Fruit fly (Drosophila melanogaster) whole organism, embryonic: Measurements from ENCODE around the gene CG17768.

ENCODE experiments used
- Awh ChIP-seq: fragments of 200-800 bp; sonication (Bioruptor generic); IDR thresholded peaks from 2 replicates; pipeline ENCODE4, ENCODE4 v1.3.6; 2022; ENCODE audit warnings: missing biosample characterization, missing genetic modification characterization
- CG1024 ChIP-seq: fragments of 200-800 bp; sonication (Bioruptor generic); IDR thresholded peaks from 2 replicates; pipeline ENCODE4 v1.3.6; 2022; ENCODE audit warnings: missing biosample characterization, missing genetic modification characterization
- CG10462 ChIP-seq: fragments of 200-800 bp; sonication (Bioruptor generic); optimal IDR thresholded peaks from 2 replicates; lab custom pipeline; 2016; ENCODE audit warnings: missing biosample characterization, missing genetic modification characterization
- CG10654 ChIP-seq: fragments of 200-800 bp; sonication (Bioruptor generic); optimal IDR thresholded peaks from 2 replicates; lab custom pipeline; 2016; ENCODE audit warnings: missing biosample characterization, missing genetic modification characterization
- CG10979 ChIP-seq: fragments of 200-800 bp; sonication (Bioruptor generic); optimal IDR thresholded peaks from 2 replicates; lab custom pipeline; 2018; ENCODE audit warnings: missing biosample characterization, mild to moderate bottlenecking, missing genetic modification characterization, moderate library complexity
- CG12219 ChIP-seq: fragments of 200-800 bp; sonication (Bioruptor generic); optimal IDR thresholded peaks from 3 replicates; lab custom pipeline; 2018; ENCODE audit warnings: missing biosample characterization, mild to moderate bottlenecking, missing genetic modification characterization
- CG12744 ChIP-seq: fragments of 200-800 bp; sonication (Bioruptor generic); optimal IDR thresholded peaks from 2 replicates; lab custom pipeline; 2016; ENCODE audit warnings: missing biosample characterization, missing genetic modification characterization
- CG13424 ChIP-seq: fragments of 200-800 bp; sonication (Bioruptor generic); optimal IDR thresholded peaks from 2 replicates; lab custom pipeline; 2019; ENCODE audit warnings: missing biosample characterization, mild to moderate bottlenecking, missing genetic modification characterization, moderate library complexity
- CG17385 ChIP-seq: fragments of 200-800 bp; sonication (Bioruptor generic); optimal IDR thresholded peaks from 3 replicates; lab custom pipeline; 2018; ENCODE audit warnings: missing biosample characterization, mild to moderate bottlenecking, missing genetic modification characterization
- CG18011 ChIP-seq: fragments of 200-800 bp; sonication (Bioruptor generic); optimal IDR thresholded peaks from 2 replicates; lab custom pipeline; 2017; ENCODE audit warnings: missing biosample characterization, missing genetic modification characterization, mild to moderate bottlenecking, moderate library complexity, missing genotype
- CG2116 ChIP-seq: fragments of 200-800 bp; sonication (Bioruptor generic); optimal IDR thresholded peaks from 3 replicates; lab custom pipeline; 2018; ENCODE audit warnings: missing biosample characterization, mild to moderate bottlenecking, missing genetic modification characterization
- CG2889 ChIP-seq: fragments of 200-800 bp; sonication (Bioruptor generic); IDR thresholded peaks from 3 replicates; pipeline ENCODE4 v1.3.6; 2022; ENCODE audit warnings: missing biosample characterization, missing genetic modification characterization
- CG31365 ChIP-seq: fragments of 200-800 bp; sonication (Bioruptor generic); optimal IDR thresholded peaks from 2 replicates; lab custom pipeline; 2018; ENCODE audit warnings: missing biosample characterization, mild to moderate bottlenecking, missing genetic modification characterization
- CG31388 ChIP-seq: fragments of 200-800 bp; sonication (Bioruptor generic); optimal IDR thresholded peaks from 2 replicates; lab custom pipeline; 2016; ENCODE audit warnings: missing biosample characterization, missing genetic modification characterization
- CG4730 ChIP-seq: fragments of 200-800 bp; sonication (Bioruptor generic); IDR thresholded peaks from 2 replicates; pipeline ENCODE4 v1.3.6; 2022; ENCODE audit warnings: missing biosample characterization, missing genetic modification characterization
- CG6765 ChIP-seq: fragments of 200-800 bp; sonication (Bioruptor generic); optimal IDR thresholded peaks from 3 replicates; lab custom pipeline; 2017; ENCODE audit warnings: missing biosample characterization, mild to moderate bottlenecking, missing genetic modification characterization
- CG7372 ChIP-seq: fragments of 200-800 bp; sonication (Bioruptor generic); IDR thresholded peaks from 2 replicates; pipeline ENCODE4 v1.3.6; 2022; ENCODE audit warnings: missing biosample characterization, missing genetic modification characterization
- CG7786 ChIP-seq: fragments of 200-800 bp; sonication (Bioruptor generic); optimal IDR thresholded peaks from 2 replicates; lab custom pipeline; 2016; ENCODE audit warnings: missing biosample characterization, missing genetic modification characterization
- CG7987 ChIP-seq: fragments of 200-800 bp; sonication (Bioruptor generic); optimal IDR thresholded peaks from 2 replicates; lab custom pipeline; 2018; ENCODE audit warnings: missing biosample characterization, mild to moderate bottlenecking, missing genetic modification characterization, moderate library complexity
- CG9797 ChIP-seq: fragments of 200-800 bp; sonication (Bioruptor generic); optimal IDR thresholded peaks from 3 replicates; lab custom pipeline; 2018; ENCODE audit warnings: missing biosample characterization, mild to moderate bottlenecking, missing genetic modification characterization
- CG9876 ChIP-seq: fragments of 200-800 bp; sonication (Bioruptor generic); optimal IDR thresholded peaks from 2 replicates; lab custom pipeline; 2016; ENCODE audit warnings: missing biosample characterization, missing genetic modification characterization
- Camta ChIP-seq: fragments of 200-800 bp; sonication (Bioruptor generic); optimal IDR thresholded peaks from 2 replicates; lab custom pipeline; 2016; ENCODE audit warnings: missing biosample characterization, missing genetic modification characterization
- E2f1 ChIP-seq: fragments of 200-800 bp; sonication (Bioruptor generic); IDR thresholded peaks from 2 replicates; pipeline ENCODE4 v1.3.6; 2022; ENCODE audit warnings: missing biosample characterization, missing genetic modification characterization
- HLH4C ChIP-seq: fragments of 200-800 bp; sonication (Bioruptor generic); IDR thresholded peaks from 3 replicates; pipeline ENCODE4 v1.3.6; 2022; ENCODE audit warnings: missing biosample characterization, missing genetic modification characterization; ENCODE audit not compliant: partially characterized antibody
- Hey ChIP-seq: fragments of 200-800 bp; sonication (Bioruptor generic); optimal IDR thresholded peaks from 3 replicates; lab custom pipeline; 2018; ENCODE audit warnings: missing biosample characterization, mild to moderate bottlenecking, missing genetic modification characterization
- Med ChIP-seq: fragments of 200-800 bp; sonication (Bioruptor generic); peaks from one replicate; lab custom pipeline; 2016; ENCODE audit warnings: missing biosample characterization, missing genetic modification characterization, mild to moderate bottlenecking, inconsistent platforms, moderate library complexity
- NC2β ChIP-seq: fragments of 200-800 bp; sonication (Bioruptor generic); optimal IDR thresholded peaks from 2 replicates; lab custom pipeline; 2016; ENCODE audit warnings: missing biosample characterization, missing genetic modification characterization
- PHDP ChIP-seq: fragments of 200-800 bp; sonication (Bioruptor generic); optimal IDR thresholded peaks from 3 replicates; lab custom pipeline; 2018; ENCODE audit warnings: missing biosample characterization, mild to moderate bottlenecking, missing genetic modification characterization, moderate library complexity
- Poxn ChIP-seq: fragments of 200-800 bp; sonication (Bioruptor generic); IDR thresholded peaks from 2 replicates; pipeline ENCODE4 v1.3.6; 2022; ENCODE audit warnings: missing biosample characterization, missing genetic modification characterization
- TFAM ChIP-seq: fragments of 200-800 bp; sonication (Bioruptor generic); optimal IDR thresholded peaks from 2 replicates; lab custom pipeline; 2017; ENCODE audit warnings: missing biosample characterization, missing genetic modification characterization, inconsistent platforms
- YL-1 ChIP-seq: fragments of 200-800 bp; sonication (Bioruptor generic); optimal IDR thresholded peaks from 3 replicates; lab custom pipeline; 2017; ENCODE audit warnings: missing biosample characterization, mild to moderate bottlenecking, missing genetic modification characterization
- ab ChIP-seq: fragments of 200-800 bp; sonication (Bioruptor generic); optimal IDR thresholded peaks from 2 replicates; lab custom pipeline; 2016; ENCODE audit warnings: missing biosample characterization, missing genetic modification characterization
- cad ChIP-seq: fragments of >200 bp; optimal IDR thresholded peaks from 2 replicates; lab custom pipeline; 2017; ENCODE audit warnings: missing biosample characterization, missing genetic modification characterization
- chm ChIP-seq: fragments of 200-800 bp; sonication (Bioruptor generic); IDR thresholded peaks from 2 replicates; pipeline ENCODE4 v1.3.6; 2022; ENCODE audit warnings: missing biosample characterization, missing genetic modification characterization
- croc ChIP-seq: fragments of 200-800 bp; sonication (Bioruptor generic); conservative IDR thresholded peaks from 3 replicates; pipeline ENCODE4 v1.3.6; 2022; ENCODE audit warnings: missing biosample characterization, missing genetic modification characterization
- esg ChIP-seq: fragments of 200-800 bp; sonication (Bioruptor generic); conservative IDR thresholded peaks from 2 replicates; pipeline ENCODE4 v1.3.6; 2022; ENCODE audit warnings: missing biosample characterization, missing genetic modification characterization
- fd96Cb ChIP-seq: fragments of 200-800 bp; sonication (Bioruptor generic); optimal IDR thresholded peaks from 2 replicates; lab custom pipeline; 2018; ENCODE audit warnings: missing biosample characterization, mild to moderate bottlenecking, missing genetic modification characterization, moderate library complexity
- gce ChIP-seq: fragments of 200-800 bp; sonication (Bioruptor generic); IDR thresholded peaks from 3 replicates; pipeline ENCODE4 v1.3.6; 2022; ENCODE audit warnings: missing biosample characterization, missing genetic modification characterization
- gsb ChIP-seq: fragments of 200-800 bp; sonication (Bioruptor generic); IDR thresholded peaks from 2 replicates; pipeline ENCODE4 v1.3.6; 2022; ENCODE audit warnings: missing biosample characterization, missing genetic modification characterization
- hth ChIP-seq: fragments of >200 bp; optimal IDR thresholded peaks from 2 replicates; lab custom pipeline; 2017; ENCODE audit warnings: inconsistent platforms
- lola ChIP-seq, 3 experiments: fragments of >200 bp in 2 of 3; fragments of 200-800 bp in 1 of 3; sonication (Bioruptor generic) in 1 of 3; optimal IDR thresholded peaks; 2 replicates each; lab custom pipeline; 2017 to 2019; ENCODE audit warnings: missing biosample characterization in 3 of 3, missing genetic modification characterization in 3 of 3, mild to moderate bottlenecking in 1 of 3, moderate library complexity in 1 of 3
- maf-S ChIP-seq: fragments of 200-800 bp; sonication (Bioruptor generic); optimal IDR thresholded peaks from 2 replicates; lab custom pipeline; 2016; ENCODE audit warnings: missing biosample characterization, missing genetic modification characterization
- nmo ChIP-seq: fragments of 200-800 bp; sonication (Bioruptor generic); optimal IDR thresholded peaks from 2 replicates; lab custom pipeline; 2018; ENCODE audit warnings: missing biosample characterization, mild to moderate bottlenecking, missing genetic modification characterization, moderate library complexity
- odd ChIP-seq: fragments of 200-800 bp; sonication (Bioruptor generic); optimal IDR thresholded peaks from 2 replicates; lab custom pipeline; 2017; ENCODE audit warnings: missing biosample characterization, mild to moderate bottlenecking, missing genetic modification characterization
- org-1 ChIP-seq: fragments of 200-800 bp; sonication (Bioruptor generic); optimal IDR thresholded peaks from 2 replicates; lab custom pipeline; 2017; ENCODE audit warnings: missing biosample characterization, missing genetic modification characterization
- slbo ChIP-seq: fragments of 200-800 bp; sonication (Bioruptor generic); IDR thresholded peaks from 2 replicates; pipeline ENCODE4 v1.3.6; 2022; ENCODE audit warnings: missing biosample characterization, missing genetic modification characterization
- trem ChIP-seq: fragments of 200-800 bp; optimal IDR thresholded peaks from 3 replicates; lab custom pipeline; 2019; ENCODE audit warnings: missing biosample characterization, mild to moderate bottlenecking, missing genetic modification characterization, moderate library complexity
- twi ChIP-seq: fragments of 200-800 bp; optimal IDR thresholded peaks from 2 replicates; lab custom pipeline; 2019; ENCODE audit warnings: missing biosample characterization, mild to moderate bottlenecking, missing genetic modification characterization, moderate library complexity
- tx ChIP-seq: fragments of 200-800 bp; sonication (Bioruptor generic); optimal IDR thresholded peaks from 2 replicates; lab custom pipeline; 2016; ENCODE audit warnings: missing biosample characterization, missing genetic modification characterization
- unpg ChIP-seq: fragments of 200-800 bp; sonication (Bioruptor generic); optimal IDR thresholded peaks from 3 replicates; lab custom pipeline; 2018; ENCODE audit warnings: missing biosample characterization, mild to moderate bottlenecking, missing genetic modification characterization, moderate library complexity
- vfl ChIP-seq: fragments of 200-800 bp; sonication (Bioruptor generic); optimal IDR thresholded peaks from 2 replicates; lab custom pipeline; 2016; ENCODE audit warnings: missing biosample characterization, missing genetic modification characterization

Gene CG17768

dm6 chr2L:10442048-10442790 is 37.2 kb upstream of the CG17768 start, which contains the start of gene loh (continued):
- TF ChIP-seq NC2β (GFP tag; lab: Kevin White, UChicago) (no peak), Awh (GFP tag; lab: Robert Waterston, UW) (no peak), CG9876 (GFP tag; lab: Kevin White, UChicago) (no peak), twi (tag; lab: Kevin White, UChicago) (peak; percentile 42), CG2889 (GFP tag; lab: Robert Waterston, UW) (no peak), CG17385 (GFP tag; lab: Kevin White, UChicago) (peak; percentile 65), org-1 (GFP tag; lab: Kevin White, UChicago) (no peak), HLH4C (no peak), gce (no peak), croc (GFP tag; lab: Robert Waterston, UW) (peak; percentile 33; the same call in 2 of the 3 replicates), cad (GFP tag; lab: Kevin White, UChicago) (no peak), hth (lab: Kevin White, UChicago) (no peak), E2f1 (GFP tag; lab: Robert Waterston, UW) (peak; percentile 17; the same call in 1 of the 2 replicates), Hey (tag; lab: Kevin White, UChicago) (no peak), trem (peak; percentile 24), CG31388 (no peak), CG31365 (no peak), maf-S (GFP tag; lab: Kevin White, UChicago) (no peak), unpg (GFP tag; lab: Kevin White, UChicago) (peak; percentile 42), vfl (GFP tag; lab: Kevin White, UChicago) (no peak), chm (GFP tag; lab: Robert Waterston, UW) (no peak), CG12219 (GFP tag; lab: Kevin White, UChicago) (peak; percentile 6), CG4730 (GFP tag; lab: Robert Waterston, UW) (no peak), TFAM (no peak), CG18011 (GFP tag; lab: Kevin White, UChicago) (no peak), CG7786 (GFP tag; lab: Kevin White, UChicago) (no peak), CG10654 (no peak), CG12744 (GFP tag; lab: Kevin White, UChicago) (no peak), lola (GFP tag; optimal IDR thresholded peaks at IDR 0.05; lab: Kevin White, UChicago) (peak in 1 of 3 experiments; percentile 79), odd (GFP tag; lab: Kevin White, UChicago) (peak; percentile 39), CG6765 (GFP tag; lab: Kevin White, UChicago) (peak; percentile 23), CG2116 (GFP tag; lab: Kevin White, UChicago) (no peak), CG9797 (GFP tag; lab: Kevin White, UChicago) (no peak), gsb (no peak), CG7372 (no peak), CG10979 (peak; percentile 76), CG7987 (GFP tag; lab: Kevin White, UChicago) (no peak), CG13424 (peak; percentile 73), nmo (GFP tag; lab: Kevin White, UChicago) (peak; percentile 81), Camta (GFP tag; lab: Kevin White, UChicago) (no peak), slbo (GFP tag; lab: Robert Waterston, UW) (no peak), esg (GFP tag; lab: Robert Waterston, UW) (peak; percentile 25; the same call in 1 of the 2 replicates), CG1024 (0 out of 2 replicates have a peak, but pooled peaks have one; percentile 24), ab (no peak), Poxn (GFP tag; lab: Robert Waterston, UW) (no peak), fd96Cb (tag; lab: Kevin White, UChicago) (peak; percentile 71), tx (no peak), YL-1 (GFP tag; lab: Kevin White, UChicago) (no peak), PHDP (peak; percentile 51), Med (peak; percentile 66), CG10462 (no peak)
